Fruit fly (Drosophila melanogaster): ENCODE data around the gene GatC.
A peak's percentile ranks its signal among the peaks of the same experiment; 100 is the strongest.

Gene GatC

dm6 chr2L:13833058-13833457 lies at the start of gene GatC, which contains the start of the genes PolG2 and Polr2C (continued):
- no peak for TF ChIP-seq Fer3 (tag; optimal IDR thresholded peaks at IDR 0.05)
- peak; percentile 32 for TF ChIP-seq fu2 (GFP tag; optimal IDR thresholded peaks at IDR 0.05)
- TF ChIP-seq danr (GFP tag; IDR thresholded peaks at IDR 0.05): no peak
- no peak for TF ChIP-seq nom (GFP tag; optimal IDR thresholded peaks at IDR 0.05)
- peak; percentile 89 for TF ChIP-seq CG13287 (GFP tag; IDR thresholded peaks at IDR 0.05; ENCODE audit: partially characterized antibody)
- no peak for TF ChIP-seq CG6175 (GFP tag; IDR thresholded peaks at IDR 0.05)
- TF ChIP-seq CG1647 (GFP tag; optimal IDR thresholded peaks at IDR 0.05): no peak
- TF ChIP-seq CG1792 (GFP tag; optimal IDR thresholded peaks at IDR 0.05): no peak
- TF ChIP-seq Eip74EF (GFP tag; optimal IDR thresholded peaks at IDR 0.05): no peak
- peak; percentile 26 for TF ChIP-seq Side (GFP tag; optimal IDR thresholded peaks at IDR 0.05)
- peak; percentile 75 for TF ChIP-seq CG12659 (GFP tag; optimal IDR thresholded peaks at IDR 0.05)
- TF ChIP-seq CHES-1-like (GFP tag; optimal IDR thresholded peaks at IDR 0.05): peak; percentile 72
- TF ChIP-seq CG13775 (GFP tag; optimal IDR thresholded peaks at IDR 0.05): peak; percentile 62
- peak; percentile 2 for TF ChIP-seq CG4854 (GFP tag; optimal IDR thresholded peaks at IDR 0.05)
- TF ChIP-seq klu (GFP tag; IDR thresholded peaks at IDR 0.05): no peak
- peak; percentile 43 for TF ChIP-seq CG13424 (tag; optimal IDR thresholded peaks at IDR 0.05)
- TF ChIP-seq CG9609 (GFP tag; optimal IDR thresholded peaks at IDR 0.05): peak; percentile 51
- TF ChIP-seq Sry-β (GFP tag; optimal IDR thresholded peaks at IDR 0.05): peak; percentile 81
- TF ChIP-seq CG13624 (GFP tag; optimal IDR thresholded peaks at IDR 0.05): peak; percentile 36
- TF ChIP-seq caup (GFP tag; optimal IDR thresholded peaks at IDR 0.05; ENCODE audit: severe bottlenecking): no peak
- TF ChIP-seq Pdp1 (GFP tag; optimal IDR thresholded peaks at IDR 0.05): peak in 1 of 2 experiments; percentile 34
- no peak for TF ChIP-seq Optix (GFP tag; IDR thresholded peaks at IDR 0.05)
- TF ChIP-seq CG4404 (GFP tag; IDR thresholded peaks at IDR 0.05): no peak
- TF ChIP-seq kay (GFP tag; optimal IDR thresholded peaks at IDR 0.05): no peak
- no peak for TF ChIP-seq unpg (GFP tag; optimal IDR thresholded peaks at IDR 0.05)
- TF ChIP-seq CG14710 (tag; optimal IDR thresholded peaks at IDR 0.05): peak; percentile 67
- no peak for TF ChIP-seq Camta (GFP tag; optimal IDR thresholded peaks at IDR 0.05)
- TF ChIP-seq Dll (GFP tag; IDR thresholded peaks at IDR 0.05; ENCODE audit: partially characterized antibody): peak; percentile 80
- TF ChIP-seq CG12299 (tag; optimal IDR thresholded peaks at IDR 0.05): peak; percentile 64
- TF ChIP-seq slou (GFP tag; optimal IDR thresholded peaks at IDR 0.05): no peak
- TF ChIP-seq gro (GFP tag; optimal IDR thresholded peaks at IDR 0.05): peak; percentile 13
- TF ChIP-seq CG3726 (GFP tag; IDR thresholded peaks at IDR 0.05): no peak
- TF ChIP-seq aop (GFP tag; IDR thresholded peaks at IDR 0.05): no peak
- TF ChIP-seq kah (GFP tag; optimal IDR thresholded peaks at IDR 0.05): no peak
- peak; percentile 81 for TF ChIP-seq unc-4 (GFP tag; IDR thresholded peaks at IDR 0.05; ENCODE audit: partially characterized antibody)
- TF ChIP-seq CG9817 (tag; optimal IDR thresholded peaks at IDR 0.05): peak; percentile 40
- no peak for TF ChIP-seq Dad (GFP tag; optimal IDR thresholded peaks at IDR 0.05)
- no peak for TF ChIP-seq Deaf1 (tag; optimal IDR thresholded peaks at IDR 0.05)
- TF ChIP-seq row (GFP tag; IDR thresholded peaks at IDR 0.05): peak; percentile 92
- TF ChIP-seq CG1603 (tag; optimal IDR thresholded peaks at IDR 0.05): peak; percentile 65
- no peak for TF ChIP-seq CG13894 (tag; optimal IDR thresholded peaks at IDR 0.05)
- TF ChIP-seq tll (GFP tag; optimal IDR thresholded peaks at IDR 0.05): no peak
- no peak for TF ChIP-seq bigmax (GFP tag; optimal IDR thresholded peaks at IDR 0.05)
- TF ChIP-seq sens (GFP tag): peak; percentile 89
- TF ChIP-seq pum (GFP tag; optimal IDR thresholded peaks at IDR 0.05): peak; percentile 15
- no peak for TF ChIP-seq C15 (GFP tag; IDR thresholded peaks at IDR 0.05)
- TF ChIP-seq CG11723 (GFP tag; optimal IDR thresholded peaks at IDR 0.05): no peak
- peak; percentile 55 for TF ChIP-seq CG30020 (tag; optimal IDR thresholded peaks at IDR 0.05)
- TF ChIP-seq NFAT (GFP tag; IDR thresholded peaks at IDR 0.05): no peak
- TF ChIP-seq Hr51 (GFP tag; optimal IDR thresholded peaks at IDR 0.05): no peak
